Worm (Caenorhabditis elegans) whole organism, late embryonic: Measurements from ENCODE around the gene brc-2.

Experiments used
- ceh-48 ChIP-seq: sonication (generic microtip); optimal IDR thresholded peaks from 2 replicates; lab custom pipeline; 2016; ENCODE audit warnings: missing genetic modification characterization, inconsistent platforms, missing compliant biosample characterization
- ceh-9 ChIP-seq: sonication (generic microtip); optimal IDR thresholded peaks from 2 replicates; lab custom pipeline; 2016; ENCODE audit warnings: mild to moderate bottlenecking, missing genetic modification characterization, inconsistent platforms, missing compliant biosample characterization
- dve-1 ChIP-seq: sonication (generic microtip); optimal IDR thresholded peaks from 2 replicates; lab custom pipeline; 2017; ENCODE audit warnings: antibody characterized with exemption, mild to moderate bottlenecking, missing genetic modification characterization, missing compliant biosample characterization
- fkh-10 ChIP-seq: fragments of 150-350 bp; optimal IDR thresholded peaks from 2 replicates; lab custom pipeline; 2014; ENCODE audit warnings: missing biosample characterization, missing genetic modification reagents, missing genetic modification characterization
- hlh-30 ChIP-seq: sonication (generic microtip); optimal IDR thresholded peaks from 2 replicates; lab custom pipeline; 2017; ENCODE audit warnings: antibody characterized with exemption, missing genetic modification characterization, missing compliant biosample characterization; ENCODE audit not compliant: insufficient read depth
- lin-11 ChIP-seq: fragments of 200-800 bp; sonication (Bioruptor generic); optimal IDR thresholded peaks from 2 replicates; lab custom pipeline; 2018; ENCODE audit warnings: mild to moderate bottlenecking, missing genetic modification characterization, missing compliant biosample characterization
- sdc-2 ChIP-seq: sonication (generic microtip); optimal IDR thresholded peaks from 2 replicates; lab custom pipeline; 2016; ENCODE audit warnings: missing genotype, missing genetic modification characterization, missing compliant biosample characterization
- tbx-2 ChIP-seq: sonication (generic microtip); optimal IDR thresholded peaks from 2 replicates; lab custom pipeline; 2016; ENCODE audit warnings: missing genetic modification characterization, missing compliant biosample characterization
- unc-42 ChIP-seq: sonication (generic microtip); optimal IDR thresholded peaks from 2 replicates; lab custom pipeline; 2016; ENCODE audit warnings: missing genotype, missing genetic modification characterization, missing compliant biosample characterization

DNA sequence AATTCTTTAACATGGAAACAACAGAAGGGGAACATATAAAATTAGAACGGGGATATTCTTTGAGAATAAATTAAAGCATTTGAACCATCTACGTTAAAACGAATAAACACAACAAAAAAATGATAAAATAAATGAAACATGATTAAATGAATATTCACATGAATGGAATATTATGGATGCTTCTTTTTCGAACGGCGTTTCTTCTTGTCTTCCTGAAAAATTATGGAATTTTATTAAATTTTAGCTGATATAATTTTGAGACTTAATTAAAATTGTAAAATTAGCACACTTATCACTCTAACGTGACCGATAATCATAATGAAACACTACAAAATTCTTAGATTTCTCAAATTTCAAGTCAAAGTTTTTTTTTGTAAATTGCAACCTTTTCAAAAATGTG lies 2.3 kb downstream of the brc-2 start:
- TF ChIP-seq ceh-9 (tag; lab: Kevin White, UChicago) = no peak
- TF ChIP-seq lin-11 = no peak
- no peak for TF ChIP-seq ceh-48 (tag; lab: Kevin White, UChicago)
- TF ChIP-seq unc-42 (tag; lab: Kevin White, UChicago) = no peak
- TF ChIP-seq hlh-30 (tag; lab: Kevin White, UChicago) = no peak
- no peak for TF ChIP-seq fkh-10 (GFP tag; lab: Kevin White, UChicago)
- no peak for TF ChIP-seq tbx-2 (tag; lab: Kevin White, UChicago)
- no peak for TF ChIP-seq sdc-2 (tag; lab: Kevin White, UChicago)
- TF ChIP-seq dve-1 (tag; lab: Kevin White, UChicago) = no peak
